Worm (Caenorhabditis elegans) whole organism, late embryonic: Measurements from ENCODE around the gene Y54F10BM.23.
A peak's percentile ranks its signal among the peaks of the same experiment; 100 is the strongest.

Source experiments
- C08G9.2 ChIP-seq: sonication (generic microtip); optimal IDR thresholded peaks from 2 replicates; lab custom pipeline; 2016; ENCODE audit warnings: mild to moderate bottlenecking, missing genetic modification characterization, moderate library complexity, missing compliant biosample characterization
- F13H6.1 ChIP-seq: sonication (generic microtip); optimal IDR thresholded peaks from 2 replicates; lab custom pipeline; 2016; ENCODE audit warnings: missing genetic modification characterization, missing compliant biosample characterization
- T23F11.4 ChIP-seq: fragments of 200-800 bp; sonication (Bioruptor generic); optimal IDR thresholded peaks from 2 replicates; lab custom pipeline; 2018; ENCODE audit warnings: mild to moderate bottlenecking, missing genetic modification characterization, missing compliant biosample characterization
- Y22D7AL.16 ChIP-seq: sonication (generic microtip); optimal IDR thresholded peaks from 2 replicates; lab custom pipeline; 2016; ENCODE audit warnings: missing genetic modification characterization, missing compliant biosample characterization
- ceh-18 ChIP-seq: sonication (generic microtip); optimal IDR thresholded peaks from 2 replicates; lab custom pipeline; 2016; ENCODE audit warnings: missing genetic modification characterization, missing compliant biosample characterization
- ceh-2 ChIP-seq: sonication (generic microtip); optimal IDR thresholded peaks from 2 replicates; lab custom pipeline; 2016; ENCODE audit warnings: missing genotype, missing genetic modification characterization, missing compliant biosample characterization
- ceh-31 ChIP-seq: sonication (generic microtip); optimal IDR thresholded peaks from 2 replicates; lab custom pipeline; 2016; ENCODE audit warnings: missing genetic modification characterization, missing compliant biosample characterization
- ceh-34 ChIP-seq: sonication (generic microtip); optimal IDR thresholded peaks from 2 replicates; lab custom pipeline; 2016; ENCODE audit warnings: mild to moderate bottlenecking, missing genetic modification characterization, missing compliant biosample characterization
- ceh-48 ChIP-seq: sonication (generic microtip); optimal IDR thresholded peaks from 2 replicates; lab custom pipeline; 2016; ENCODE audit warnings: missing genetic modification characterization, inconsistent platforms, missing compliant biosample characterization
- ceh-9 ChIP-seq: sonication (generic microtip); optimal IDR thresholded peaks from 2 replicates; lab custom pipeline; 2016; ENCODE audit warnings: mild to moderate bottlenecking, missing genetic modification characterization, inconsistent platforms, missing compliant biosample characterization
- elt-2 ChIP-seq: sonication (generic microtip); optimal IDR thresholded peaks from 2 replicates; lab custom pipeline; 2016; ENCODE audit warnings: missing genetic modification reagents, missing genetic modification characterization, missing compliant biosample characterization
- eyg-1 ChIP-seq: sonication (generic microtip); optimal IDR thresholded peaks from 2 replicates; lab custom pipeline; 2016; ENCODE audit warnings: missing genotype, missing genetic modification characterization, missing compliant biosample characterization
- fax-1 ChIP-seq: sonication (generic microtip); optimal IDR thresholded peaks from 2 replicates; lab custom pipeline; 2016; ENCODE audit warnings: missing genotype, missing genetic modification characterization, missing compliant biosample characterization
- gmeb-2 ChIP-seq: sonication (generic microtip); optimal IDR thresholded peaks from 2 replicates; lab custom pipeline; 2016; ENCODE audit warnings: missing genetic modification characterization, inconsistent platforms, missing compliant biosample characterization
- hlh-15 ChIP-seq: sonication (generic microtip); optimal IDR thresholded peaks from 2 replicates; lab custom pipeline; 2016; ENCODE audit warnings: missing genetic modification characterization, missing compliant biosample characterization
- hlh-8 ChIP-seq: sonication (generic microtip); optimal IDR thresholded peaks from 2 replicates; lab custom pipeline; 2016; ENCODE audit warnings: missing genotype, missing genetic modification characterization, missing compliant biosample characterization
- nfya-1 ChIP-seq: sonication (generic microtip); optimal IDR thresholded peaks from 2 replicates; lab custom pipeline; 2017; ENCODE audit warnings: missing genetic modification characterization, mild to moderate bottlenecking, missing compliant biosample characterization, antibody characterized with exemption, moderate library complexity
- nhr-11 ChIP-seq: fragments of 150-350 bp; optimal IDR thresholded peaks from 2 replicates; lab custom pipeline; 2014; ENCODE audit warnings: missing biosample characterization, missing genetic modification characterization
- nhr-232 ChIP-seq: sonication (generic microtip); optimal IDR thresholded peaks from 2 replicates; lab custom pipeline; 2016; ENCODE audit warnings: missing genetic modification characterization, missing compliant biosample characterization
- odd-2 ChIP-seq: sonication (generic microtip); optimal IDR thresholded peaks from 2 replicates; lab custom pipeline; 2017; ENCODE audit warnings: antibody characterized with exemption, mild to moderate bottlenecking, missing genetic modification characterization, missing compliant biosample characterization
- pat-9 ChIP-seq: fragments of 200-800 bp; sonication (Bioruptor generic); optimal IDR thresholded peaks from 2 replicates; lab custom pipeline; 2018; ENCODE audit warnings: mild to moderate bottlenecking, missing genetic modification characterization, moderate library complexity, missing compliant biosample characterization
- pha-2 ChIP-seq: sonication (generic microtip); optimal IDR thresholded peaks from 2 replicates; lab custom pipeline; 2017; ENCODE audit warnings: mild to moderate bottlenecking, missing genetic modification characterization, missing compliant biosample characterization
- pha-4 ChIP-seq: fragments of 150-350 bp; optimal IDR thresholded peaks from 2 replicates; lab custom pipeline; 2018; ENCODE audit warnings: missing biosample characterization, missing genetic modification reagents, missing genetic modification characterization
- pros-1 ChIP-seq: fragments of 150-350 bp; optimal IDR thresholded peaks from 2 replicates; lab custom pipeline; 2014; ENCODE audit warnings: missing biosample characterization, missing genetic modification reagents, missing genetic modification characterization
- ref-2 ChIP-seq: sonication (generic microtip); optimal IDR thresholded peaks from 2 replicates; lab custom pipeline; 2016; ENCODE audit warnings: missing genetic modification characterization, missing compliant biosample characterization
- sox-2 ChIP-seq: fragments of 200-800 bp; sonication (Bioruptor generic); IDR thresholded peaks from 2 replicates; pipeline ENCODE4 v1.3.6; 2022; ENCODE audit warnings: missing genetic modification reagents, missing genetic modification characterization, missing compliant biosample characterization
- tbx-2 ChIP-seq: sonication (generic microtip); optimal IDR thresholded peaks from 2 replicates; lab custom pipeline; 2016; ENCODE audit warnings: missing genetic modification characterization, missing compliant biosample characterization
- tbx-7 ChIP-seq: sonication (generic microtip); optimal IDR thresholded peaks from 2 replicates; lab custom pipeline; 2016; ENCODE audit warnings: missing genotype, missing genetic modification characterization, missing compliant biosample characterization
- unc-3 ChIP-seq, 2 experiments: fragments of 200-800 bp in 1 of 2; sonication (Bioruptor generic) in 1 of 2; sonication (generic microtip) in 1 of 2; conservative IDR thresholded peaks in 1 of 2; optimal IDR thresholded peaks in 1 of 2; 2 replicates each; pipeline versions ENCODE4 v1.3.6 to Lab custom; 2016 to 2022; ENCODE audit warnings: missing compliant biosample characterization in 2 of 2, missing genetic modification characterization in 2 of 2, missing genetic modification reagents in 1 of 2
- unc-42 ChIP-seq: sonication (generic microtip); optimal IDR thresholded peaks from 2 replicates; lab custom pipeline; 2016; ENCODE audit warnings: missing genotype, missing genetic modification characterization, missing compliant biosample characterization
- unc-55 ChIP-seq: sonication (generic microtip); optimal IDR thresholded peaks from 2 replicates; lab custom pipeline; 2017; ENCODE audit warnings: missing biosample characterization, missing genetic modification reagents, missing genetic modification characterization
- ztf-16 ChIP-seq: sonication (generic microtip); optimal IDR thresholded peaks from 2 replicates; lab custom pipeline; 2017; ENCODE audit warnings: missing genetic modification characterization, missing compliant biosample characterization

Gene Y54F10BM.23

ce11 chrIII:2313985-2314494 is 34.7 kb upstream of the Y54F10BM.23 start, which contains the start of the genes fbxa-66 and iffb-1:
Gene fbxa-66, minus strand, starts transcription at chrIII:2314035.
Gene iffb-1, plus strand, starts transcription at chrIII:2314436.
- TF ChIP-seq ceh-31 (tag; lab: Kevin White, UChicago): no peak
- no peak for TF ChIP-seq hlh-15
- no peak for TF ChIP-seq odd-2 (tag; lab: Kevin White, UChicago)
- TF ChIP-seq ztf-16 (tag; lab: Kevin White, UChicago): no peak
- TF ChIP-seq F13H6.1: no peak
- TF ChIP-seq nhr-11: no peak
- TF ChIP-seq pha-2 (tag; lab: Kevin White, UChicago): no peak
- no peak for TF ChIP-seq Y22D7AL.16 (tag; lab: Kevin White, UChicago)

ce11 chrIII:2310996-2311395 is 31.6 kb upstream of the Y54F10BM.23 start:
- peak; percentile 16 for TF ChIP-seq elt-2 (tag; lab: Kevin White, UChicago)
- TF ChIP-seq C08G9.2 (tag; lab: Kevin White, UChicago): no peak

- TF ChIP-seq eyg-1 (tag; lab: Kevin White, UChicago) (no peak), hlh-8 (tag; lab: Kevin White, UChicago) (no peak), ceh-18 (no peak), pha-4 (tag; lab: Kevin White, UChicago) (no peak), nhr-11 (no peak)
- TF ChIP-seq, all 69 proteins: peak for 0
Measured at ce11 chrIII:2308026-2308425, 28.7 kb upstream of the Y54F10BM.23 start, which contains the start of the genes fbxa-1 and Y54F10BM.20. Gene fbxa-1, minus strand, starts transcription at chrIII:2308126. Gene Y54F10BM.20, plus strand, starts transcription at chrIII:2308256.

ce11 chrIII:2304867-2305266 is 25.5 kb upstream of the Y54F10BM.23 start, which contains the start of gene Y54F10BM.9:
Gene Y54F10BM.9, minus strand, starts transcription at chrIII:2304927.
- TF ChIP-seq nfya-1 (tag; lab: Kevin White, UChicago) (peak; percentile 46), ceh-2 (tag; lab: Kevin White, UChicago) (peak; percentile 3), ceh-34 (tag; lab: Kevin White, UChicago) (peak; percentile 19), pha-4 (tag; lab: Kevin White, UChicago) (no peak), unc-42 (tag; lab: Kevin White, UChicago) (peak; percentile 10), sox-2 (GFP tag; lab: Robert Waterston, UW) (peak; percentile 76), ceh-48 (tag; lab: Kevin White, UChicago) (no peak), nhr-232 (tag; lab: Kevin White, UChicago) (no peak), T23F11.4 (GFP tag; lab: Kevin White, UChicago) (no peak), ref-2 (tag; lab: Kevin White, UChicago) (peak; percentile 69), pat-9 (tag; lab: Kevin White, UChicago) (no peak), pros-1 (peak; percentile 34), ceh-9 (tag; lab: Kevin White, UChicago) (no peak), unc-55 (GFP tag; lab: Kevin White, UChicago) (peak; percentile 68), hlh-8 (tag; lab: Kevin White, UChicago) (peak; percentile 34), gmeb-2 (no peak), tbx-2 (tag; lab: Kevin White, UChicago) (peak; percentile 49), ceh-31 (tag; lab: Kevin White, UChicago) (peak; percentile 76)

ce11 chrIII:2304149-2304548 is 24.8 kb upstream of the Y54F10BM.23 start:
- TF ChIP-seq unc-3 (GFP tag; conservative IDR thresholded peaks at IDR 0.05; lab: Robert Waterston, UW): no peak
- no peak for TF ChIP-seq unc-3 (tag; optimal IDR thresholded peaks at IDR 0.05; lab: Kevin White, UChicago)
- TF ChIP-seq fax-1 (tag; lab: Kevin White, UChicago): no peak
- TF ChIP-seq tbx-7 (tag; lab: Kevin White, UChicago): no peak
